Worm (Caenorhabditis elegans) whole organism, L4/young adult: ENCODE results near the gene F59D12.3.

Experiments
- dao-5 ChIP-seq: sonication (generic microtip); optimal IDR thresholded peaks from 2 replicates; lab custom pipeline; 2016; ENCODE audit warnings: missing genotype, missing genetic modification characterization, moderate library complexity, missing compliant biosample characterization
- him-1 ChIP-seq: sonication (generic microtip); optimal IDR thresholded peaks from 2 replicates; lab custom pipeline; 2016; ENCODE audit warnings: missing genotype, missing genetic modification reagents, missing genetic modification characterization, missing compliant biosample characterization

F59D12.3 gene

DNA sequence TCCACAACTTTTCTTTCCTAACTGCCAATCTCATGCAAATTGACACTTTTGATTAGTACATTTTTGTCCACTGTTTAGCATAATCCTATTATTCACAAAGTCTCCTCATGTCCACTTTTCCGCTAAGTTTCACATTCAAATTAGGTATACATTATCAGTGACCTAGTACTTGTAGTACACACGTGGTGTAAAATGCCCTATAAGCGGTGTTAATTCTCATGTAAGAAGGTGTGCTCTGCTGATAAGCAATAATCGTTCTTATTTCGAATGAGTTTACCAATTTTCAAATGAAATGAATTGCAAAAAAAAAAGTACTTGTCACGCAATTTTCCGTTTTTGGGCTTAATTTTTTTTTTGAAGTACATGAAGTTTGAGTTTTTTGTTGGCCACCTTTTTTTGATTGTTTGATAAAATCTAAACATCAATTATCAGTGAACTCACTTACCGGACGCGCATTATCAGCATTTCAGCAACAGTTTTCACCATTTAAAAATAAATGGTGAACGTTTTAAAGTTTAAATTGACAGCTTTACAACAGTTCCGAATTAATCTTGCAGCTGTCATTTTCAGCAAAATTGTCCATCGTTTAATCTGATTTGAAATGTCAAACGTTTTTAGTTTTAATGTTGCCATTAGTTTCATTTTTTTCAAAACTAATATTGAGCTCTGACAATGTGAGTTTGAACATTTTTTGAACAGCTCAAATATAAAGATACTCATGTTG lies 51.9 kb downstream of the F59D12.3 start:
- TF ChIP-seq dao-5 (tag; lab: Kevin White, UChicago), result no peak
- TF ChIP-seq him-1 (tag; lab: Kevin White, UChicago), result no peak
